Worm (Caenorhabditis elegans) whole organism, young adult: ENCODE measurements around the gene C25H3.16.

Experiments used
- T07F8.4 ChIP-seq: sonication (generic microtip); optimal IDR thresholded peaks from 2 replicates; lab custom pipeline; 2016; ENCODE audit warnings: mild to moderate bottlenecking, missing genetic modification characterization, moderate library complexity, missing compliant biosample characterization
- madf-10 ChIP-seq: sonication (generic microtip); optimal IDR thresholded peaks from 2 replicates; lab custom pipeline; 2016; ENCODE audit warnings: mild to moderate bottlenecking, missing genetic modification characterization, missing compliant biosample characterization
- nfya-1 ChIP-seq: sonication (generic microtip); optimal IDR thresholded peaks from 2 replicates; lab custom pipeline; 2017; ENCODE audit warnings: antibody characterized with exemption, missing compliant biosample characterization, missing genetic modification characterization, borderline replicate concordance; ENCODE audit not compliant: insufficient read depth
- snpc-1.1 ChIP-seq: sonication (generic microtip); optimal IDR thresholded peaks from 2 replicates; lab custom pipeline; 2017; ENCODE audit warnings: missing genetic modification characterization, mild to moderate bottlenecking, missing compliant biosample characterization, antibody characterized with exemption, moderate library complexity, missing genotype, missing genetic modification reagents; ENCODE audit not compliant: insufficient read depth
- zfh-2 ChIP-seq: fragments of 200-800 bp; sonication (Bioruptor generic); conservative IDR thresholded peaks from 2 replicates; pipeline ENCODE4 v1.3.6; 2022; ENCODE audit warnings: missing genetic modification reagents, missing genetic modification characterization, missing compliant biosample characterization
- ztf-28 ChIP-seq: fragments of 200-800 bp; sonication (Bioruptor generic); IDR thresholded peaks from 2 replicates; pipeline ENCODE4 v1.3.6; 2022; ENCODE audit warnings: missing genetic modification reagents, missing genetic modification characterization, missing compliant biosample characterization

- no peak for TF ChIP-seq snpc-1.1 (tag; lab: Kevin White, UChicago)
- no peak for TF ChIP-seq nfya-1 (tag; lab: Kevin White, UChicago)
- no peak for TF ChIP-seq ztf-28
- TF ChIP-seq zfh-2 (GFP tag; lab: Robert Waterston, UW): no peak
- TF ChIP-seq T07F8.4 (tag; lab: Kevin White, UChicago): no peak
- no peak for TF ChIP-seq madf-10 (tag; lab: Kevin White, UChicago)
Observed at ce11 chrII:5654215-5654614, 11.9 kb upstream of the C25H3.16 start, which contains the start of gene F59E12.1.
